Fruit fly (Drosophila melanogaster): ENCODE measurements around the gene Mur11Da.

Gene Mur11Da

DNA sequence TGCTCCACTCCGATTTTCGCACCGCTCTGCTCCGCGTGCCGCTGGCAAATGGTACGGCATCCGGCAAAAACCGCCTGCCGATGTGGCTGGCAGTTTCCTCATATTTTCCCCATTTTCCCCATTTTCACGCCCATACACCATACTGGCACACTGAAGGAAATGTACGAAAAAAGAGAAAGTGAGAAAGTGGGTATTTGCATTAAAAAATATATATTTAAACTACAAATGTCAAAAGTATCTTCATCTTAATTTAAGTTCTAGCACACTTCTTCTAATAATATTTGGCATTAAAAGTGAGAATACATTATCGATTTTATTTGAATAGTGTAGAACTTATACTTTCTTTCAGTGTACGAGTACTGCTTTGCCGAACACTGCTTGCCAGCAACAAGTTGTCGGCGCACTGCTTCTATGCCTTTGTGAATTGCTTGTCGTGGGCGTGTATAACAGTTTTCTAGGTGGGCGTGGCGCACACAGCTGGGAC, 10.2 kb upstream of the Mur11Da start, which contains the start of gene hec:
Gene hec (minus strand): TSS at position 51 of the 484 bp plus-strand sequence.
- TF ChIP-seq ttk (optimal IDR thresholded peaks at IDR 0.05) (no peak), h (optimal IDR thresholded peaks at IDR 0.05) (no peak), Myc (optimal IDR thresholded peaks at IDR 0.05) (no peak)

DNA sequence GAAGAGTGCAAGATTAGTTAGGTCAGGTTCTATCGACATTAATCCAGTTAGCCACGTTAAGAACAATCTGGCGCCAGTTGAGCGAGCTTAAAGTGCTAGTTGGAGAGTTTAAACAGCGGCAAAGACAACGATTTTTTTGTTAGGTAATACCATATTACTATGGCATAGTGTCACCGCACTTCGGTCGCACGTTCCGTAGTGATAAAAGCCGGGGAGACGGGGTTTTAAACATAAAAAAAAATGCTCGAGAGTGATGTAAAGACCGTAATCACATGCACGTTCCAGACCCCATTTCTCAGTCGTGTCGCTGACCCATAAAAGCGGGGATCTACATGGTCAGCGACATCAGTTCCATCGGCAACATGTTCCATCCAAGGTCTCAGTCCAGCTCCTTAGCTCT, 8.8 kb upstream of the Mur11Da start, which contains the start of gene CG32642:
Gene CG32642 (plus strand): TSS at position 301 of the 400 bp plus-strand sequence.
- TF ChIP-seq insv (optimal IDR thresholded peaks at IDR 0.05) (no peak), h (optimal IDR thresholded peaks at IDR 0.05) (no peak), ttk (optimal IDR thresholded peaks at IDR 0.05) (no peak), psq (optimal IDR thresholded peaks at IDR 0.05) (no peak), Sin3A (optimal IDR thresholded peaks at IDR 0.05) (no peak), Myc (optimal IDR thresholded peaks at IDR 0.05) (no peak)

- TF ChIP-seq Sin3A (optimal IDR thresholded peaks at IDR 0.05) (no peak), insv (optimal IDR thresholded peaks at IDR 0.05) (no peak), Myc (optimal IDR thresholded peaks at IDR 0.05) (no peak), h (optimal IDR thresholded peaks at IDR 0.05) (no peak), ttk (optimal IDR thresholded peaks at IDR 0.05) (no peak), psq (optimal IDR thresholded peaks at IDR 0.05) (no peak)
These were observed 2.7 kb downstream of the Mur11Da start, which contains the start of gene CG15721 for dm6 chrX:12970411-12970810. CG15721 (plus strand) TSS chrX:12970711.

- no peak for TF ChIP-seq ttk (optimal IDR thresholded peaks at IDR 0.05)
- TF ChIP-seq psq (optimal IDR thresholded peaks at IDR 0.05), result no peak
- TF ChIP-seq insv (optimal IDR thresholded peaks at IDR 0.05), result no peak
- no peak for TF ChIP-seq Myc (optimal IDR thresholded peaks at IDR 0.05)
- no peak for TF ChIP-seq h (optimal IDR thresholded peaks at IDR 0.05)
- TF ChIP-seq Sin3A (optimal IDR thresholded peaks at IDR 0.05), result no peak
These were observed 8.4 kb downstream of the Mur11Da start, which contains the start of gene CG12716 for dm6 chrX:12976131-12976530. CG12716 (minus strand) TSS chrX:12976231.

DNA sequence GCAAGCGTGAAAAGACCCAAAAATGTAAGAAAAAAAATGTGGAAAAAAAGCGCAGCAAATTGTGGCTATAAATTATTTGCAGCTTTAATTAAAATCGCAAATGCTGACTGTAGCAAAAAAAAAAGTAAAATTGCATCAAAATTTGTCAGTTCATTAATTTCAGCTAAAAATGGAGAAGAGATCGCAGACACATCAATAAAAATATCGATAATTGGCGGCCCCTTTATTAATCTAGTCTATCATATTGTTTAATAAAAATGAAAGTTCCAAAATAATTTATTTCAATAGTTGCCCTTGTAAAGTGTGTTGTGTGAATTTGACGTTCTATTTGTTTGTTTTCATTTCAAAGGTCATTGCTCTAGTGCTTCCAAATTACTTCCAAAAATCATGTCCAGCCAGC, 16.5 kb downstream of the Mur11Da start, which contains the start of gene CG32643:
Gene CG32643 (plus strand): TSS at position 301 of the 400 bp plus-strand sequence.
- TF ChIP-seq ttk (optimal IDR thresholded peaks at IDR 0.05) (no peak), Myc (optimal IDR thresholded peaks at IDR 0.05) (no peak), Sin3A (optimal IDR thresholded peaks at IDR 0.05) (no peak), psq (optimal IDR thresholded peaks at IDR 0.05) (no peak), insv (optimal IDR thresholded peaks at IDR 0.05) (no peak), h (optimal IDR thresholded peaks at IDR 0.05) (no peak)

DNA sequence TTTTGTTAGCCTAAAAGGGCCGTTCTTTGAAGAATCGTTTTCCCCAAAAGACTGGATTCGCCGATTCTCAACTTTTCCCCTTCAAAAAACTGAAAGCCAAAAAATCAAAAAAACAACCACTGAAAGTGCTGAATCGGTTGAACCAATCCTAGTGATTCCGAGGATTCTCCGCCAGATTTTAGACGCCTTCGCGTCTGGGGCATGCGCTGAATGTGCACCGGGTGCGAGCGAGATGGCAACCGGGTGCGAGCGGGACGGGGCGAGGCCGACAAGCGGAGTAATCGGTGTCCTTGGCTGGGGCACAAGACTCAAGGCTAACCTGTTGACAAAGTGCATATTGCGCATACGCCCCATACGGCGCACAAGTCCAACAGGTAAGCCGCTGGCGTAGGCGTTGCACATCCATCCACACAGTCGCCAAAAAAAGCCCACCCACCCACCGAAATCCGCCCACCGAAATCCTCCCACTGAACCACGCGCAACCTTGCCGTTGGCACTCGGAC, 19.3 kb downstream of the Mur11Da start:
- TF ChIP-seq ttk (optimal IDR thresholded peaks at IDR 0.05) (no peak), insv (optimal IDR thresholded peaks at IDR 0.05) (no peak), psq (optimal IDR thresholded peaks at IDR 0.05) (no peak), Myc (optimal IDR thresholded peaks at IDR 0.05) (no peak), h (optimal IDR thresholded peaks at IDR 0.05) (no peak), Sin3A (optimal IDR thresholded peaks at IDR 0.05) (no peak)

- TF ChIP-seq ttk (optimal IDR thresholded peaks at IDR 0.05), result no peak
- TF ChIP-seq insv (optimal IDR thresholded peaks at IDR 0.05), result no peak
- no peak for TF ChIP-seq Sin3A (optimal IDR thresholded peaks at IDR 0.05)
- no peak for TF ChIP-seq psq (optimal IDR thresholded peaks at IDR 0.05)
- TF ChIP-seq h (optimal IDR thresholded peaks at IDR 0.05), result no peak
- no peak for TF ChIP-seq Myc (optimal IDR thresholded peaks at IDR 0.05)
These were observed 20.5 kb downstream of the Mur11Da start, which contains the start of gene rsh for dm6 chrX:12988025-12988801. rsh (plus strand) TSS chrX:12988615.

DNA sequence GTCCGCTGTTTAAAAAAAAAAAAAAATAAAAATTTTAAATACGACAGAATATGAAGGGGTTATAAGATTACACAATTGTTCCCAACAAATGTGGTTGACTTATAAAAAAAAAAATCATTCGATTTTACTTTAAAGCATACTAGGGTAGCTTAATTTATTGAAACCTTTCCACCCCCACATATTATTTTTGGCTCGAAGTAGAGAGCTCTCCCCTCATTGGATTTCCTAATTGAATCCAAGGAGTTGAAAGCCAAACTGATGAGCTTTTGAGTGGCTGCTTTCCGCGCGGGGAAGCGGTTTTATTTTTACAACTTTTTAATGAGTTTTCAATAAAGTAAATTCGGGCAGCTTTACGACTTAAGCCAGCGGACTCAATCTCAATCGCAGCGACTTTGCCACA, 37.1 kb downstream of the Mur11Da start, which contains the start of gene CG15719:
Gene CG15719 (minus strand): TSS at position 101 of the 400 bp plus-strand sequence.
- TF ChIP-seq ttk (optimal IDR thresholded peaks at IDR 0.05) (no peak), psq (optimal IDR thresholded peaks at IDR 0.05) (no peak), insv (optimal IDR thresholded peaks at IDR 0.05) (no peak), Sin3A (optimal IDR thresholded peaks at IDR 0.05) (no peak)

DNA sequence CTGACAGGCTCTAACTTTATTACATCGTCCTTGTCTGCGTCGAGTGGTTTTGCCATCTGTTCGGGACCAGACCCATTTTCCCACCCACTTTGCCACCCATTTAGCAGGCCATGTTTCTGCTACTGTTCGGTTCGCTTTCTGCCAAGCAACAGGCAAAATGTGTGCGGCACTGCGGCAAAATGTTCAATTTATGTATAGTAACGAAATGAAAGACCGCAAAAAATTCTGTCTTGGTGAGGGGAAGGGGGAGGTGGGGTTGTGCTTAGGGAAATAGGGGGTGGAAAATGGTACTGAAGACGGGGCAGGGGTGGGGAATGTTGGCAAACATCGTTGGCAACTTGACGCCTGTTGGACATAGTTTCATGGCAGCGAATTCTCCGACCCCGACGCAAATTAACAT, 44.6 kb downstream of the Mur11Da start:
- TF ChIP-seq psq (optimal IDR thresholded peaks at IDR 0.05) (no peak), Myc (optimal IDR thresholded peaks at IDR 0.05) (no peak), insv (optimal IDR thresholded peaks at IDR 0.05) (no peak), Sin3A (optimal IDR thresholded peaks at IDR 0.05) (no peak), h (optimal IDR thresholded peaks at IDR 0.05) (no peak), ttk (optimal IDR thresholded peaks at IDR 0.05) (no peak)

All from Kc167 (cell line).